Fruit fly (Drosophila melanogaster) S2 (cell line): Measurements from ENCODE around the gene mTTF.

Source experiments
- CG8478 ChIP-seq: fragments of >200 bp; optimal IDR thresholded peaks from 2 replicates; lab custom pipeline; 2018
- CTCF ChIP-seq, 2 experiments: fragments of >200 bp; optimal IDR thresholded peaks; 2 replicates each; lab custom pipeline; 2018

The mTTF gene

dm6 chr2L:14369933-14370776 lies 21.6 kb upstream of the mTTF start:
- TF ChIP-seq CG8478 (lab: Kevin White, UChicago) (no peak), CTCF (optimal IDR thresholded peaks at IDR 0.05; lab: Kevin White, UChicago) (no peak)

dm6 chr2L:14368833-14369232 lies 20.2 kb upstream of the mTTF start:
- no peak for TF ChIP-seq CTCF (optimal IDR thresholded peaks at IDR 0.05; lab: Kevin White, UChicago)

- TF ChIP-seq CTCF (optimal IDR thresholded peaks at IDR 0.05; lab: Kevin White, UChicago) (no peak), CG8478 (lab: Kevin White, UChicago) (no peak)
Observed at dm6 chr2L:14367274-14367669, 18.7 kb upstream of the mTTF start.

dm6 chr2L:14366590-14367273 lies 18.1 kb upstream of the mTTF start:
- no peak for TF ChIP-seq CTCF (optimal IDR thresholded peaks at IDR 0.05; lab: Kevin White, UChicago)
- TF ChIP-seq CG8478 (lab: Kevin White, UChicago): no peak

dm6 chr2L:14361736-14362180 lies 13.2 kb upstream of the mTTF start, which contains the start of gene spel1:
Gene spel1, plus strand, starts transcription at chr2L:14362069.
- TF ChIP-seq CG8478 (lab: Kevin White, UChicago): no peak
- no peak for TF ChIP-seq CTCF (optimal IDR thresholded peaks at IDR 0.05; lab: Kevin White, UChicago)

dm6 chr2L:14361281-14361680 lies 12.7 kb upstream of the mTTF start:
- no peak for TF ChIP-seq CTCF (optimal IDR thresholded peaks at IDR 0.05; lab: Kevin White, UChicago)

- TF ChIP-seq CTCF (optimal IDR thresholded peaks at IDR 0.05; lab: Kevin White, UChicago): peak; percentile 4 to 33
- no peak for TF ChIP-seq CG8478 (lab: Kevin White, UChicago)
Observed at dm6 chr2L:14358780-14359462, 10.3 kb upstream of the mTTF start, which contains the start of gene Pgant35A. Gene Pgant35A, plus strand, starts transcription at chr2L:14359252.

dm6 chr2L:14356793-14357372 lies 8.3 kb upstream of the mTTF start:
- no peak for TF ChIP-seq CTCF (optimal IDR thresholded peaks at IDR 0.05; lab: Kevin White, UChicago)
- TF ChIP-seq CG8478 (lab: Kevin White, UChicago): no peak

- no peak for TF ChIP-seq CTCF (optimal IDR thresholded peaks at IDR 0.05; lab: Kevin White, UChicago)
- TF ChIP-seq CG8478 (lab: Kevin White, UChicago): no peak
Observed at dm6 chr2L:14356279-14356678, 7.7 kb upstream of the mTTF start.

- TF ChIP-seq CTCF (optimal IDR thresholded peaks at IDR 0.05; lab: Kevin White, UChicago): no peak
- no peak for TF ChIP-seq CG8478 (lab: Kevin White, UChicago)
Observed at dm6 chr2L:14355852-14356174, 7.2 kb upstream of the mTTF start.

- TF ChIP-seq CG8478 (lab: Kevin White, UChicago) (no peak), CTCF (optimal IDR thresholded peaks at IDR 0.05; lab: Kevin White, UChicago) (peak; percentile 85 to 90)
Observed at dm6 chr2L:14355033-14355851, 6.7 kb upstream of the mTTF start, which contains the start of gene Rab14. Gene Rab14, plus strand, starts transcription at chr2L:14355145.

dm6 chr2L:14351441-14352127 lies 3.0 kb upstream of the mTTF start, which contains the start of gene CG43052:
Gene CG43052, plus strand, starts transcription at chr2L:14352077.
- no peak for TF ChIP-seq CTCF (optimal IDR thresholded peaks at IDR 0.05; lab: Kevin White, UChicago)
- TF ChIP-seq CG8478 (lab: Kevin White, UChicago): no peak

dm6 chr2L:14350587-14350986 lies 2.0 kb upstream of the mTTF start:
- no peak for TF ChIP-seq CG8478 (lab: Kevin White, UChicago)
- TF ChIP-seq CTCF (optimal IDR thresholded peaks at IDR 0.05; lab: Kevin White, UChicago): no peak
